Fruit fly (Drosophila melanogaster) whole organism, prepupa: ENCODE data around the gene sgg.

Experiments used
- Blimp-1 ChIP-seq: fragments of 200-800 bp; sonication (Bioruptor generic); optimal IDR thresholded peaks from 3 replicates; lab custom pipeline; 2017; ENCODE audit warnings: missing biosample characterization, missing genetic modification characterization, mild to moderate bottlenecking, moderate library complexity, missing genetic modification reagents
- CG10669 ChIP-seq: fragments of 200-800 bp; sonication (Bioruptor generic); optimal IDR thresholded peaks from 3 replicates; lab custom pipeline; 2018; ENCODE audit warnings: missing biosample characterization, mild to moderate bottlenecking, missing genetic modification characterization, moderate library complexity
- CG11902 ChIP-seq: fragments of 200-800 bp; sonication (Bioruptor generic); optimal IDR thresholded peaks from 3 replicates; lab custom pipeline; 2016; ENCODE audit warnings: missing biosample characterization, missing genetic modification characterization
- CG15336 ChIP-seq: fragments of 200-800 bp; sonication (Bioruptor generic); IDR thresholded peaks from 2 replicates; pipeline ENCODE4 v1.3.6; 2022; ENCODE audit warnings: missing biosample characterization, missing genetic modification characterization
- CG1621 ChIP-seq: fragments of 200-800 bp; sonication (Bioruptor generic); optimal IDR thresholded peaks from 3 replicates; lab custom pipeline; 2018; ENCODE audit warnings: missing biosample characterization, mild to moderate bottlenecking, missing genetic modification characterization
- CG16779 ChIP-seq: fragments of 200-800 bp; sonication (Bioruptor generic); optimal IDR thresholded peaks from 3 replicates; lab custom pipeline; 2017; ENCODE audit warnings: missing biosample characterization, mild to moderate bottlenecking, missing genetic modification characterization
- CG3032 ChIP-seq: fragments of 200-800 bp; optimal IDR thresholded peaks from 2 replicates; lab custom pipeline; 2019; ENCODE audit warnings: missing biosample characterization, mild to moderate bottlenecking, missing genetic modification characterization, moderate library complexity
- CG31627 ChIP-seq: fragments of 200-800 bp; sonication (Bioruptor generic); optimal IDR thresholded peaks from 3 replicates; lab custom pipeline; 2016; ENCODE audit warnings: missing biosample characterization, missing genetic modification characterization
- CG34406 ChIP-seq: fragments of 200-800 bp; sonication (Bioruptor generic); optimal IDR thresholded peaks from 3 replicates; lab custom pipeline; 2016; ENCODE audit warnings: missing biosample characterization, missing genetic modification characterization
- CG3919 ChIP-seq: fragments of 200-800 bp; sonication (Bioruptor generic); optimal IDR thresholded peaks from 3 replicates; lab custom pipeline; 2016; ENCODE audit warnings: missing biosample characterization, missing genetic modification characterization
- CG4318 ChIP-seq: fragments of 200-800 bp; sonication (Bioruptor generic); optimal IDR thresholded peaks from 3 replicates; lab custom pipeline; 2017; ENCODE audit warnings: missing biosample characterization, mild to moderate bottlenecking, missing genetic modification characterization
- CG6276 ChIP-seq: fragments of 200-800 bp; sonication (Bioruptor generic); optimal IDR thresholded peaks from 2 replicates; lab custom pipeline; 2017; ENCODE audit warnings: missing biosample characterization, mild to moderate bottlenecking, missing genetic modification characterization
- CG6792 ChIP-seq: fragments of 200-800 bp; sonication (Bioruptor generic); optimal IDR thresholded peaks from 3 replicates; lab custom pipeline; 2016; ENCODE audit warnings: missing biosample characterization, missing genetic modification characterization
- CG6808 ChIP-seq: fragments of 200-800 bp; sonication (Bioruptor generic); optimal IDR thresholded peaks from 3 replicates; lab custom pipeline; 2017; ENCODE audit warnings: missing biosample characterization, missing genetic modification characterization, mild to moderate bottlenecking, moderate library complexity, missing genetic modification reagents
- CG7368 ChIP-seq: fragments of 200-800 bp; sonication (Bioruptor generic); optimal IDR thresholded peaks from 3 replicates; lab custom pipeline; 2016; ENCODE audit warnings: missing biosample characterization, missing genetic modification characterization
- CG8319 ChIP-seq: fragments of 200-800 bp; sonication (Bioruptor generic); optimal IDR thresholded peaks from 3 replicates; lab custom pipeline; 2016; ENCODE audit warnings: missing biosample characterization, missing genetic modification characterization
- CG8632 ChIP-seq: fragments of 200-800 bp; sonication (Bioruptor generic); optimal IDR thresholded peaks from 3 replicates; lab custom pipeline; 2016; ENCODE audit warnings: missing biosample characterization, missing genetic modification characterization
- Ets21C ChIP-seq: fragments of 200-800 bp; sonication (Bioruptor generic); optimal IDR thresholded peaks from 3 replicates; lab custom pipeline; 2016; ENCODE audit warnings: missing biosample characterization, missing genetic modification characterization
- Ets96B ChIP-seq: fragments of 200-800 bp; optimal IDR thresholded peaks from 2 replicates; lab custom pipeline; 2019; ENCODE audit warnings: missing biosample characterization, mild to moderate bottlenecking, missing genetic modification characterization, moderate library complexity
- Gug ChIP-seq: fragments of 200-800 bp; sonication (Bioruptor generic); IDR thresholded peaks from 2 replicates; pipeline ENCODE4 v1.3.6; 2022; ENCODE audit warnings: missing biosample characterization, missing genetic modification characterization
- Hr38 ChIP-seq: sonication (Bioruptor generic); optimal IDR thresholded peaks from 2 replicates; lab custom pipeline; 2016; ENCODE audit warnings: missing biosample characterization, missing genetic modification characterization
- Hr39 ChIP-seq: fragments of 200-800 bp; sonication (Bioruptor generic); optimal IDR thresholded peaks from 2 replicates; lab custom pipeline; 2016; ENCODE audit warnings: missing biosample characterization, missing genetic modification characterization
- Hr4 ChIP-seq: fragments of 200-800 bp; sonication (Bioruptor generic); optimal IDR thresholded peaks from 3 replicates; lab custom pipeline; 2016; ENCODE audit warnings: missing biosample characterization, missing genetic modification characterization
- Lpt ChIP-seq: fragments of 200-800 bp; sonication (Bioruptor generic); optimal IDR thresholded peaks from 3 replicates; lab custom pipeline; 2016; ENCODE audit warnings: missing biosample characterization, missing genetic modification characterization
- Met ChIP-seq: fragments of 200-800 bp; sonication (Bioruptor generic); optimal IDR thresholded peaks from 3 replicates; lab custom pipeline; 2016; ENCODE audit warnings: missing biosample characterization, missing genetic modification characterization
- OdsH ChIP-seq: fragments of 200-800 bp; sonication (Bioruptor generic); optimal IDR thresholded peaks from 3 replicates; lab custom pipeline; 2016; ENCODE audit warnings: missing biosample characterization, missing genetic modification characterization
- Smox ChIP-seq: fragments of 200-800 bp; sonication (Bioruptor generic); optimal IDR thresholded peaks from 3 replicates; lab custom pipeline; 2016; ENCODE audit warnings: missing biosample characterization, missing genetic modification characterization
- Sox102F ChIP-seq: fragments of 200-800 bp; sonication (Bioruptor generic); optimal IDR thresholded peaks from 2 replicates; lab custom pipeline; 2016; ENCODE audit warnings: missing biosample characterization, mild to moderate bottlenecking, missing genetic modification characterization
- Sox14 ChIP-seq: fragments of 200-800 bp; sonication (Bioruptor generic); optimal IDR thresholded peaks from 3 replicates; lab custom pipeline; 2016; ENCODE audit warnings: missing biosample characterization, missing genetic modification characterization
- Sox15 ChIP-seq: fragments of 200-800 bp; sonication (Bioruptor generic); optimal IDR thresholded peaks from 3 replicates; lab custom pipeline; 2016; ENCODE audit warnings: missing biosample characterization, missing genetic modification characterization
- achi ChIP-seq: fragments of 200-800 bp; sonication (Bioruptor generic); optimal IDR thresholded peaks from 3 replicates; lab custom pipeline; 2016; ENCODE audit warnings: missing biosample characterization, missing genetic modification characterization
- acj6 ChIP-seq: fragments of 200-800 bp; sonication (Bioruptor generic); optimal IDR thresholded peaks from 3 replicates; lab custom pipeline; 2016; ENCODE audit warnings: missing biosample characterization, missing genetic modification characterization
- cyc ChIP-seq: fragments of 200-800 bp; sonication (Bioruptor generic); optimal IDR thresholded peaks from 3 replicates; lab custom pipeline; 2016; ENCODE audit warnings: missing biosample characterization, missing genetic modification characterization
- dac ChIP-seq: fragments of 200-800 bp; sonication (Bioruptor generic); optimal IDR thresholded peaks from 2 replicates; lab custom pipeline; 2017; ENCODE audit warnings: missing biosample characterization, mild to moderate bottlenecking, missing genetic modification characterization
- dsx ChIP-seq: fragments of 200-800 bp; optimal IDR thresholded peaks from 3 replicates; lab custom pipeline; 2019; ENCODE audit warnings: missing biosample characterization, mild to moderate bottlenecking, missing genetic modification characterization, moderate library complexity; ENCODE audit not compliant: poor library complexity, severe bottlenecking
- eg ChIP-seq: fragments of 200-800 bp; sonication (Bioruptor generic); IDR thresholded peaks from 3 replicates; pipeline ENCODE4 v1.3.6; 2022; ENCODE audit warnings: missing biosample characterization, missing genetic modification characterization
- fd85E ChIP-seq: fragments of 200-800 bp; sonication (Bioruptor generic); optimal IDR thresholded peaks from 3 replicates; lab custom pipeline; 2016; ENCODE audit warnings: missing biosample characterization, missing genetic modification characterization
- fkh ChIP-seq: fragments of 200-800 bp; sonication (Bioruptor generic); optimal IDR thresholded peaks from 3 replicates; lab custom pipeline; 2017; ENCODE audit warnings: missing biosample characterization, mild to moderate bottlenecking, missing genetic modification characterization, moderate library complexity
- lz ChIP-seq: fragments of 200-800 bp; sonication (Bioruptor generic); optimal IDR thresholded peaks from 3 replicates; lab custom pipeline; 2016; ENCODE audit warnings: missing biosample characterization, missing genetic modification characterization
- net ChIP-seq: fragments of 200-800 bp; sonication (Bioruptor generic); optimal IDR thresholded peaks from 3 replicates; lab custom pipeline; 2016; ENCODE audit warnings: missing biosample characterization, missing genetic modification characterization
- salr ChIP-seq, 2 experiments: fragments of 200-800 bp; sonication (Bioruptor generic); optimal IDR thresholded peaks; 3 replicates each; lab custom pipeline; 2016 to 2018; ENCODE audit warnings: missing biosample characterization in 2 of 2, missing genetic modification characterization in 2 of 2, mild to moderate bottlenecking in 1 of 2
- spab ChIP-seq: fragments of 200-800 bp; sonication (Bioruptor generic); optimal IDR thresholded peaks from 2 replicates; lab custom pipeline; 2017; ENCODE audit warnings: missing biosample characterization, mild to moderate bottlenecking, missing genetic modification characterization, missing genetic modification reagents
- ss ChIP-seq, 2 experiments: fragments of 200-800 bp; sonication (Bioruptor generic); optimal IDR thresholded peaks; 2 replicates in 1 of 2; 3 replicates in 1 of 2; lab custom pipeline; 2017 to 2018; ENCODE audit warnings: mild to moderate bottlenecking in 2 of 2, missing biosample characterization in 2 of 2, missing genetic modification characterization in 2 of 2, moderate library complexity in 1 of 2
- svp ChIP-seq: fragments of 200-800 bp; sonication (Bioruptor generic); peaks from one replicate; lab custom pipeline; 2016; ENCODE audit warnings: missing biosample characterization, missing genetic modification characterization
- topi ChIP-seq: fragments of 200-800 bp; sonication (Bioruptor generic); optimal IDR thresholded peaks from 3 replicates; lab custom pipeline; 2016; ENCODE audit warnings: missing biosample characterization, missing genetic modification characterization

sgg gene

dm6 chrX:2588415-2589411 lies 45.0 kb upstream of the sgg start, which contains the start of gene egh (continued):
- TF ChIP-seq CG31627 (GFP tag; lab: Kevin White, UChicago): peak; percentile 69
- TF ChIP-seq CG6808: peak; percentile 60
- peak; percentile 83 for TF ChIP-seq CG3919 (GFP tag; lab: Kevin White, UChicago)
- TF ChIP-seq CG34406 (GFP tag; lab: Kevin White, UChicago): peak; percentile 65
- TF ChIP-seq Lpt (GFP tag; lab: Kevin White, UChicago): peak; percentile 71
- no peak for TF ChIP-seq Hr38 (GFP tag; lab: Kevin White, UChicago)
- TF ChIP-seq Gug (GFP tag; lab: Robert Waterston, UW): peak; percentile 82
- peak; percentile 85 for TF ChIP-seq topi (GFP tag; lab: Kevin White, UChicago)
- TF ChIP-seq salr (GFP tag; optimal IDR thresholded peaks at IDR 0.05; lab: Kevin White, UChicago): peak in 1 of 2 experiments; percentile 64
- peak; percentile 92 for TF ChIP-seq eg (GFP tag; lab: Robert Waterston, UW)
- peak; percentile 75 for TF ChIP-seq Sox14 (GFP tag; lab: Kevin White, UChicago)

dm6 chrX:2589446-2590038 lies 44.2 kb upstream of the sgg start:
- peak; percentile 93 for TF ChIP-seq Smox (GFP tag; lab: Kevin White, UChicago)
- peak; percentile 92 for TF ChIP-seq Ets21C (GFP tag; lab: Kevin White, UChicago)
- TF ChIP-seq CG3919 (GFP tag; lab: Kevin White, UChicago): peak; percentile 95
- peak; percentile 77 for TF ChIP-seq Hr38 (GFP tag; lab: Kevin White, UChicago)
- peak; percentile 95 for TF ChIP-seq CG15336 (GFP tag; lab: Robert Waterston, UW)
- peak; percentile 95 for TF ChIP-seq CG7368
- peak; percentile 92 for TF ChIP-seq achi (GFP tag; lab: Kevin White, UChicago)
- TF ChIP-seq cyc (GFP tag; lab: Kevin White, UChicago): peak; percentile 97
- peak; percentile 92 for TF ChIP-seq Met (GFP tag; lab: Kevin White, UChicago)
- peak; percentile 78 for TF ChIP-seq CG10669 (GFP tag; lab: Kevin White, UChicago)
- TF ChIP-seq CG8319 (GFP tag; lab: Kevin White, UChicago): peak; percentile 93
- TF ChIP-seq fkh (GFP tag; lab: Kevin White, UChicago): peak; percentile 88
- peak; percentile 95 for TF ChIP-seq Hr4 (GFP tag; lab: Kevin White, UChicago)
- TF ChIP-seq Sox15: peak; percentile 96
- peak; percentile 81 for TF ChIP-seq CG3032 (tag; lab: Kevin White, UChicago)
- TF ChIP-seq CG16779 (tag; lab: Kevin White, UChicago): peak; percentile 73
- peak; percentile 92 for TF ChIP-seq CG11902
- TF ChIP-seq CG1621 (tag; lab: Kevin White, UChicago): peak; percentile 81
- peak; percentile 97 for TF ChIP-seq CG31627 (GFP tag; lab: Kevin White, UChicago)
- peak; percentile 91 for TF ChIP-seq CG6276
- TF ChIP-seq svp (GFP tag; lab: Kevin White, UChicago): peak; percentile 97
- peak; percentile 96 for TF ChIP-seq OdsH
- TF ChIP-seq eg (GFP tag; lab: Robert Waterston, UW): peak; percentile 98
- peak; percentile 94 for TF ChIP-seq acj6 (GFP tag; lab: Kevin White, UChicago)
- peak; percentile 93 for TF ChIP-seq CG4318 (GFP tag; lab: Kevin White, UChicago)
- peak; percentile 92 for TF ChIP-seq Lpt (GFP tag; lab: Kevin White, UChicago)
- TF ChIP-seq dsx: peak; percentile 64
- TF ChIP-seq CG8632: peak; percentile 85
- TF ChIP-seq dac (GFP tag; lab: Kevin White, UChicago): peak; percentile 94
- peak; percentile 94 for TF ChIP-seq net
- TF ChIP-seq Ets96B (tag; lab: Kevin White, UChicago): peak; percentile 77
- TF ChIP-seq ss (GFP tag; optimal IDR thresholded peaks at IDR 0.05; lab: Kevin White, UChicago): peak; percentile 43 to 54
- TF ChIP-seq spab (GFP tag; lab: Kevin White, UChicago): peak; percentile 65
- peak; percentile 97 for TF ChIP-seq Hr39 (GFP tag; lab: Kevin White, UChicago)
- peak; percentile 79 for TF ChIP-seq Blimp-1
- TF ChIP-seq lz: peak; percentile 96
- TF ChIP-seq CG6792 (GFP tag; lab: Kevin White, UChicago): peak; percentile 97
- TF ChIP-seq Sox102F (GFP tag; lab: Kevin White, UChicago): peak; percentile 91
- peak; percentile 64 to 82 for TF ChIP-seq salr (GFP tag; optimal IDR thresholded peaks at IDR 0.05; lab: Kevin White, UChicago)
- TF ChIP-seq fd85E: peak; percentile 56
